Fruit fly (Drosophila melanogaster): ENCODE data around the gene His2Av.
A peak's percentile ranks its signal among the peaks of the same experiment; 100 is the strongest.

Gene His2Av

dm6 chr3R:26881121-26881895 is 14.6 kb downstream of the His2Av start, which contains the start of the genes ro and T48 (continued):
- no peak for TF ChIP-seq cg (GFP tag; optimal IDR thresholded peaks at IDR 0.05)
- TF ChIP-seq croc (GFP tag; conservative IDR thresholded peaks at IDR 0.05): no peak
- peak; percentile 77 for TF ChIP-seq CG9876 (GFP tag; optimal IDR thresholded peaks at IDR 0.05)
- TF ChIP-seq btn (GFP tag; optimal IDR thresholded peaks at IDR 0.05): peak; percentile 13
- peak; percentile 84 for TF ChIP-seq Bgb (GFP tag; IDR thresholded peaks at IDR 0.05; ENCODE audit: partially characterized antibody)
- no peak for TF ChIP-seq gce (GFP tag; IDR thresholded peaks at IDR 0.05)
- peak; percentile 12 for TF ChIP-seq CG6765 (GFP tag; optimal IDR thresholded peaks at IDR 0.05)
- TF ChIP-seq tx (GFP tag; optimal IDR thresholded peaks at IDR 0.05): peak; percentile 17
- peak; percentile 59 for TF ChIP-seq CG11504 (tag; optimal IDR thresholded peaks at IDR 0.05)
- 0 out of 2 replicates have a peak, but pooled peaks have one; percentile 32 for TF ChIP-seq HLH3B (GFP tag; IDR thresholded peaks at IDR 0.05)
- TF ChIP-seq Dad (GFP tag; optimal IDR thresholded peaks at IDR 0.05): peak; percentile 61
- peak; percentile 62 for TF ChIP-seq CG15601 (tag; optimal IDR thresholded peaks at IDR 0.05)
- TF ChIP-seq CG7357 (GFP tag; IDR thresholded peaks at IDR 0.05): no peak
- TF ChIP-seq CG8924 (tag; optimal IDR thresholded peaks at IDR 0.05): peak; percentile 55
- peak; percentile 74 for TF ChIP-seq ewg (GFP tag; optimal IDR thresholded peaks at IDR 0.05)
- TF ChIP-seq CG1647 (GFP tag; optimal IDR thresholded peaks at IDR 0.05): peak; percentile 50
- TF ChIP-seq ems (GFP tag; optimal IDR thresholded peaks at IDR 0.05): peak; percentile 39
- no peak for TF ChIP-seq CG13296 (GFP tag; optimal IDR thresholded peaks at IDR 0.05)
- peak; percentile 68 for TF ChIP-seq her (GFP tag; optimal IDR thresholded peaks at IDR 0.05)
- 0 out of 2 replicates have a peak, but pooled peaks have one; percentile 32 for TF ChIP-seq CG10321 (GFP tag; IDR thresholded peaks at IDR 0.05)
- peak; percentile 74 for TF ChIP-seq Myb (GFP tag; optimal IDR thresholded peaks at IDR 0.05)
- peak; percentile 16 for TF ChIP-seq CG4854 (GFP tag; optimal IDR thresholded peaks at IDR 0.05)
- peak; percentile 77 for TF ChIP-seq knrl (GFP tag; IDR thresholded peaks at IDR 0.05; ENCODE audit: partially characterized antibody)
- TF ChIP-seq Oli (tag; optimal IDR thresholded peaks at IDR 0.05): no peak
- no peak for TF ChIP-seq cwo (GFP tag; optimal IDR thresholded peaks at IDR 0.05)
- TF ChIP-seq Atf-2 (GFP tag; optimal IDR thresholded peaks at IDR 0.05): no peak
- TF ChIP-seq sug (tag; optimal IDR thresholded peaks at IDR 0.05): peak; percentile 66
- no peak for TF ChIP-seq danr (GFP tag; IDR thresholded peaks at IDR 0.05)
- peak; percentile 85 for TF ChIP-seq CG7745 (tag; optimal IDR thresholded peaks at IDR 0.05)
- no peak for TF ChIP-seq sqz (GFP tag; optimal IDR thresholded peaks at IDR 0.05)
- peak; percentile 52; the same call in 1 of the 2 replicates for TF ChIP-seq NFAT (GFP tag; IDR thresholded peaks at IDR 0.05)
- TF ChIP-seq slou (GFP tag; optimal IDR thresholded peaks at IDR 0.05): no peak
- peak; percentile 65 for TF ChIP-seq Scr (GFP tag; IDR thresholded peaks at IDR 0.05; ENCODE audit: partially characterized antibody)
- peak; percentile 79 for TF ChIP-seq gro (GFP tag; optimal IDR thresholded peaks at IDR 0.05)
- no peak; the same call in 2 of the 3 replicates for TF ChIP-seq mld (GFP tag; IDR thresholded peaks at IDR 0.05; ENCODE audit: partially characterized antibody)
- TF ChIP-seq CG3995 (GFP tag; optimal IDR thresholded peaks at IDR 0.05): no peak
- peak; percentile 45 for TF ChIP-seq CG9817 (tag; optimal IDR thresholded peaks at IDR 0.05)
- peak; percentile 1 for TF ChIP-seq CG15269 (tag; optimal IDR thresholded peaks at IDR 0.05)
- peak; percentile 80; the same call in 1 of the 2 replicates for TF ChIP-seq seq (GFP tag; IDR thresholded peaks at IDR 0.05)
- no peak for TF ChIP-seq CG6175 (GFP tag; IDR thresholded peaks at IDR 0.05)
- peak; percentile 34 for TF ChIP-seq MESR4 (GFP tag; optimal IDR thresholded peaks at IDR 0.05)
- no peak for TF ChIP-seq schlank (tag; optimal IDR thresholded peaks at IDR 0.05)
- no peak for TF ChIP-seq ab (GFP tag; optimal IDR thresholded peaks at IDR 0.05)
- no peak; the same call in 1 of the 2 replicates for TF ChIP-seq sob (GFP tag; IDR thresholded peaks at IDR 0.05)
- TF ChIP-seq nerfin-1 (tag; optimal IDR thresholded peaks at IDR 0.05): peak; percentile 25
- TF ChIP-seq nmo (GFP tag; optimal IDR thresholded peaks at IDR 0.05): peak; percentile 79
- TF ChIP-seq fru (optimal IDR thresholded peaks at IDR 0.05): no peak
- TF ChIP-seq CG1024 (GFP tag; IDR thresholded peaks at IDR 0.05): no peak
- TF ChIP-seq CG4707 (GFP tag; optimal IDR thresholded peaks at IDR 0.05): no peak
